Worm (Caenorhabditis elegans) whole organism, early embryonic: ENCODE measurements around the gene str-255.

Source experiments
- B0310.2 ChIP-seq: sonication (generic microtip); optimal IDR thresholded peaks from 2 replicates; lab custom pipeline; 2016; ENCODE audit warnings: mild to moderate bottlenecking, missing genetic modification characterization, missing compliant biosample characterization
- F13C5.2 ChIP-seq: sonication (generic microtip); optimal IDR thresholded peaks from 2 replicates; lab custom pipeline; 2017; ENCODE audit warnings: mild to moderate bottlenecking, missing genetic modification characterization, inconsistent platforms, missing compliant biosample characterization
- aly-1 ChIP-seq: sonication (generic microtip); optimal IDR thresholded peaks from 2 replicates; lab custom pipeline; 2016; ENCODE audit warnings: missing genetic modification characterization, missing compliant biosample characterization
- ama-1 ChIP-seq: fragments of 150-350 bp; optimal IDR thresholded peaks from 2 replicates; lab custom pipeline; 2014
- ceh-13 ChIP-seq: fragments of 200-800 bp; sonication (Bioruptor generic); optimal IDR thresholded peaks from 2 replicates; lab custom pipeline; 2018; ENCODE audit warnings: mild to moderate bottlenecking, missing genetic modification characterization, missing compliant biosample characterization
- ceh-36 ChIP-seq: sonication (generic microtip); optimal IDR thresholded peaks from 2 replicates; lab custom pipeline; 2016; ENCODE audit warnings: missing genetic modification characterization, inconsistent platforms, missing compliant biosample characterization
- flt-1 ChIP-seq: fragments of 200-800 bp; sonication (Bioruptor generic); IDR thresholded peaks from 2 replicates; pipeline ENCODE4 v1.3.6; 2022; ENCODE audit warnings: missing genetic modification characterization, missing compliant biosample characterization
- hnd-1 ChIP-seq: sonication (generic microtip); optimal IDR thresholded peaks from 2 replicates; lab custom pipeline; 2016; ENCODE audit warnings: missing genetic modification characterization, missing compliant biosample characterization
- sea-1 ChIP-seq: fragments of 200-800 bp; sonication (Bioruptor generic); conservative IDR thresholded peaks from 2 replicates; pipeline ENCODE4 v1.3.6; 2022; ENCODE audit warnings: missing genetic modification characterization, missing compliant biosample characterization
- tbx-11 ChIP-seq: fragments of 200-800 bp; sonication (Bioruptor generic); IDR thresholded peaks from 2 replicates; pipeline ENCODE4 v1.3.6; 2022; ENCODE audit warnings: missing genetic modification characterization, missing compliant biosample characterization
- tbx-37 ChIP-seq: fragments of 200-800 bp; sonication (Bioruptor generic); conservative IDR thresholded peaks from 2 replicates; pipeline ENCODE4 v1.3.6; 2022; ENCODE audit warnings: missing genetic modification reagents, missing genetic modification characterization, missing compliant biosample characterization

DNA sequence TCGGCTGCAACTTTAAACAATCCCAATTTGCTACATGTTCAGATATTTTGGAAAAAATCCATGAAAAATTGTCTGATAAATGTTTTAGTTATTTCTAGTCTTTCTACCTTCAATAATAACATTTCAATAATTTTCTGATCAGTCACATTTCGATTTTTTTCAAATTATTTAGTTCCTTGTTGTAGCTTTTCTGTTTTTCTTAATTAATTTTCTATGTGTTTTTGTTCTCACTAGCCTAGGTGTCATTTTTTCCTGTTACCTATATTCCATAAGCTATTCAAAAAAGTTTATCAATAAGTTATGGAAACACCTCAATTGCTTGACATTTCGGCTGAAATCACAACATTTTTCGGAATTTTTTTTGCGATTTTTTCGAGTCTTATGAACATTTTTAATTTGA is 10.4 kb downstream of the str-255 start, which contains the start of gene srbc-23:
- no peak for TF ChIP-seq tbx-37
- TF ChIP-seq F13C5.2 (tag; lab: Kevin White, UChicago): no peak
- no peak for TF ChIP-seq hnd-1
- TF ChIP-seq aly-1 (tag; lab: Kevin White, UChicago): no peak
- no peak for TF ChIP-seq flt-1
- no peak for TF ChIP-seq sea-1 (GFP tag; lab: Robert Waterston, UW)
- TF ChIP-seq ama-1: no peak
- no peak for TF ChIP-seq tbx-11
- TF ChIP-seq ceh-13 (GFP tag; lab: Kevin White, UChicago): no peak
- TF ChIP-seq ceh-36: no peak
- no peak for TF ChIP-seq B0310.2
